Worm (Caenorhabditis elegans): ENCODE measurements around the gene F56D5.9.

F56D5.9 gene

ce11 chrIV:9403761-9404420 is 18.4 kb downstream of the F56D5.9 start (continued):
- TF ChIP-seq sptf-1 (tag; optimal IDR thresholded peaks at IDR 0.05): no peak
- no peak for TF ChIP-seq nhr-12 (tag; optimal IDR thresholded peaks at IDR 0.05)
- TF ChIP-seq ceh-8 (GFP tag; optimal IDR thresholded peaks at IDR 0.05): no peak
- TF ChIP-seq ztf-4 (tag; optimal IDR thresholded peaks at IDR 0.05): no peak
- TF ChIP-seq ztf-11 (tag; optimal IDR thresholded peaks at IDR 0.05): no peak
- no peak for TF ChIP-seq elt-2 (tag; optimal IDR thresholded peaks at IDR 0.05)
- TF ChIP-seq nhr-47 (tag; optimal IDR thresholded peaks at IDR 0.05): peak; percentile 57
- no peak for TF ChIP-seq nhr-76 (tag; optimal IDR thresholded peaks at IDR 0.05)
- TF ChIP-seq unc-62 (GFP tag; optimal IDR thresholded peaks at IDR 0.05): no peak
- no peak for TF ChIP-seq hlh-4 (tag; optimal IDR thresholded peaks at IDR 0.05)
- peak; percentile 75 for TF ChIP-seq nhr-85 (tag)
- TF ChIP-seq C04F5.9 (tag; optimal IDR thresholded peaks at IDR 0.05): no peak
- no peak for TF ChIP-seq unc-98 (GFP tag; IDR thresholded peaks at IDR 0.05)
- peak; percentile 36; the same call in 1 of the 2 replicates for TF ChIP-seq nhr-19 (GFP tag; conservative IDR thresholded peaks at IDR 0.05)
- no peak for TF ChIP-seq pax-3 (tag; optimal IDR thresholded peaks at IDR 0.05)
- TF ChIP-seq swsn-7 (tag; optimal IDR thresholded peaks at IDR 0.05): peak; percentile 10
- TF ChIP-seq lin-35 (GFP tag; optimal IDR thresholded peaks at IDR 0.05): peak; percentile 87 to 93
- TF ChIP-seq aha-1 (tag; optimal IDR thresholded peaks at IDR 0.05): no peak
- TF ChIP-seq C34B4.2 (tag; optimal IDR thresholded peaks at IDR 0.05): no peak
- TF ChIP-seq ceh-88 (GFP tag; IDR thresholded peaks at IDR 0.05): no peak
- TF ChIP-seq egl-13 (tag; optimal IDR thresholded peaks at IDR 0.05): no peak
- no peak for TF ChIP-seq mab-9 (GFP tag; IDR thresholded peaks at IDR 0.05)
- no peak for TF ChIP-seq sox-4 (tag; optimal IDR thresholded peaks at IDR 0.05)
- no peak for TF ChIP-seq nhr-84 (tag; optimal IDR thresholded peaks at IDR 0.05)
- TF ChIP-seq nhr-71 (tag; optimal IDR thresholded peaks at IDR 0.05): peak; percentile 49
- TF ChIP-seq mdl-1 (tag; optimal IDR thresholded peaks at IDR 0.05): no peak
- TF ChIP-seq xbp-1 (tag; optimal IDR thresholded peaks at IDR 0.05): peak; percentile 45
- TF ChIP-seq sup-37 (GFP tag; optimal IDR thresholded peaks at IDR 0.05): no peak
- TF ChIP-seq unc-130 (tag; optimal IDR thresholded peaks at IDR 0.05): no peak
- peak; percentile 55 for TF ChIP-seq isw-1 (GFP tag; IDR thresholded peaks at IDR 0.05)
- TF ChIP-seq dsc-1 (tag; optimal IDR thresholded peaks at IDR 0.05): peak; percentile 17
- TF ChIP-seq zag-1 (tag; optimal IDR thresholded peaks at IDR 0.05): no peak
- no peak for TF ChIP-seq hlh-17 (GFP tag; optimal IDR thresholded peaks at IDR 0.05; ENCODE audit: borderline replicate concordance)
- TF ChIP-seq nhr-77 (tag; optimal IDR thresholded peaks at IDR 0.05): no peak
- no peak for TF ChIP-seq ets-5 (GFP tag; IDR thresholded peaks at IDR 0.05)
- no peak for TF ChIP-seq nhr-20 (tag; optimal IDR thresholded peaks at IDR 0.05)
- TF ChIP-seq ceh-90 (tag; optimal IDR thresholded peaks at IDR 0.05): no peak
- TF ChIP-seq fkh-8 (tag; optimal IDR thresholded peaks at IDR 0.05): no peak
- TF ChIP-seq Y116A8C.19 (tag; optimal IDR thresholded peaks at IDR 0.05; ENCODE audit: borderline replicate concordance): no peak
- TF ChIP-seq rnt-1 (tag; optimal IDR thresholded peaks at IDR 0.05): peak; percentile 45
- no peak for TF ChIP-seq unc-86 (tag; optimal IDR thresholded peaks at IDR 0.05)
- TF ChIP-seq jun-1 (tag; optimal IDR thresholded peaks at IDR 0.05): no peak

ce11 chrIV:9401715-9402114 is 20.6 kb downstream of the F56D5.9 start, which contains the start of gene F56D5.6:
F56D5.6 (plus strand) TSS chrIV:9401922.
- TF ChIP-seq elt-2 (tag; optimal IDR thresholded peaks at IDR 0.05): peak; percentile 17
- TF ChIP-seq aly-2 (tag; optimal IDR thresholded peaks at IDR 0.05): no peak

Data from whole organism, L1 larva.